Worm (Caenorhabditis elegans): Measurements from ENCODE around the gene pqn-67.

pqn-67 gene

DNA sequence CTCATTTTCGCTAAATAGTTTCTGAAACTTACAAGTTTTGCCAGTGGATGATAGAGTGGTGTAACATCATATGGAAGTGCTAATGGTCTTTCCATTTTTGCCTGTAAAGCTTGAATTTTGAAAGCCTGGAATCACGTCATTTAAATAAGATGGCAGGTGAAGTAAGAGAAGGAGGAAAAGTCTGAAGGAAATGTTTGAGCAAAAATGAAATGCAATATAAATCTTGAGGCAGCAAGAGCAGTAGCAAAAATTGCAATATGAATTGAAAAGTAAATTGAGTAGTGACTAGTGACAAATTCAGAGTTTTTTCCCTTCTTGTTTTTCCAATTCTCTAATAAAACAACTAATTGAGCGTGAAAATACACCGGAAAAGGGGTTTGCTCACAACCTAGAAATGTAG lies 38.4 kb upstream of the pqn-67 start, which contains the start of gene glb-24:
Gene glb-24 (minus strand): TSS at position 101 of the 400 bp plus-strand sequence.
- TF ChIP-seq ceh-83 (GFP tag; optimal IDR thresholded peaks at IDR 0.05) (no peak), hlh-1 (tag; optimal IDR thresholded peaks at IDR 0.05) (no peak), nhr-12 (tag; optimal IDR thresholded peaks at IDR 0.05) (no peak), elt-1 (tag; optimal IDR thresholded peaks at IDR 0.05; ENCODE audit: borderline replicate concordance, insufficient read depth) (no peak), ham-2 (GFP tag; optimal IDR thresholded peaks at IDR 0.05) (no peak), M03D4.4 (tag; optimal IDR thresholded peaks at IDR 0.05) (no peak), nhr-76 (tag; optimal IDR thresholded peaks at IDR 0.05) (no peak)

DNA sequence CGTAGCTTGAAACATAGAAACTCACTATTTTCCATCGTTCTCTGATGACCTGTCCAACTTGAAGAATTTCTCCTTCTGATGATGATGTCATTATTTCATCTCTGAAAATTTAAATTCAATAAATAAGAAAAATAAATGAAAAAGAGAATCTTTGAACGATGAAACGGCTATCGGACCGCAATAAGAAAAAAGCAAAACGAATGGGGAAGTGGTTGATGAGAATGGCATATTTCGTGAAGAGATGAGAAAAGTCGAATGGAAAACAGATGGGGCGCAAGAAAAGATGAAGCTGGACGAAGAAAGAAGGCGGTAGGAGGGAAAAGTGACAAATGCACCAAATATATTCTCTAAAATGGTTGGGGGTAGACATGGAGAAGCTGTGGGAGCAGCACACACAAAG lies 28.5 kb upstream of the pqn-67 start, which contains the start of gene ttbk-7:
Gene ttbk-7 (minus strand): TSS at position 101 of the 400 bp plus-strand sequence.
- TF ChIP-seq nhr-76 (tag; optimal IDR thresholded peaks at IDR 0.05) (no peak), ztf-11 (tag; optimal IDR thresholded peaks at IDR 0.05) (no peak), cnd-1 (tag; optimal IDR thresholded peaks at IDR 0.05) (no peak), mab-5 (tag; optimal IDR thresholded peaks at IDR 0.05) (no peak), unc-120 (tag; optimal IDR thresholded peaks at IDR 0.05; ENCODE audit: poor library complexity, severe bottlenecking) (no peak), ceh-43 (GFP tag; optimal IDR thresholded peaks at IDR 0.05) (no peak), mep-1 (tag; optimal IDR thresholded peaks at IDR 0.05) (no peak), hlh-1 (tag; optimal IDR thresholded peaks at IDR 0.05) (no peak), blmp-1 (tag; optimal IDR thresholded peaks at IDR 0.05) (no peak), ces-1 (GFP tag; optimal IDR thresholded peaks at IDR 0.05) (no peak), unc-39 (tag; optimal IDR thresholded peaks at IDR 0.05) (no peak), mls-2 (tag; optimal IDR thresholded peaks at IDR 0.05) (no peak), unc-62 (GFP tag; optimal IDR thresholded peaks at IDR 0.05) (no peak)

DNA sequence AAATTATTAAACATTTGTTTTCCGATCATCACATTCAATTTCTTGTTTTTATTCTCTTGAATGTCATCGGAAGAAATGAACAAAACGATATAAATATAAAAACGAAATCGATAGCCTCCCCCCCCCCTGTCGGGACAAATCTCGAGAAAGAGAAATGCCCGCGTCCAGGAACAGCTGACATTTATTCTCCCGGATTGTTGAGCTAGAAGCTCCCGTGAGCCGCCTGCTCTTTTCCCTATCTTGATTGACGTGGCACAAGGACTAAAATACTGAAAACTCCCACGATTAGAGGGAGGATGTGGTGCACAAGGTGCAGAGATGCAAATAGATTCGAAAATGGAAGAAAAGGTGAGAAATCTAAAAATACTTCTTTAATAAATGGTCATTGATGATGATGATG lies 27.4 kb upstream of the pqn-67 start:
- TF ChIP-seq sem-2 (GFP tag; optimal IDR thresholded peaks at IDR 0.05) (no peak), sptf-1 (tag; optimal IDR thresholded peaks at IDR 0.05) (no peak), unc-120 (tag; optimal IDR thresholded peaks at IDR 0.05; ENCODE audit: poor library complexity, severe bottlenecking) (peak; percentile 57), nhr-12 (tag; optimal IDR thresholded peaks at IDR 0.05) (no peak), unc-62 (GFP tag; optimal IDR thresholded peaks at IDR 0.05) (peak; percentile 80), lin-32 (GFP tag; optimal IDR thresholded peaks at IDR 0.05) (no peak), ztf-11 (tag; optimal IDR thresholded peaks at IDR 0.05) (no peak), ceh-39 (tag; optimal IDR thresholded peaks at IDR 0.05) (no peak), cnd-1 (tag; optimal IDR thresholded peaks at IDR 0.05) (no peak), hlh-1 (tag; optimal IDR thresholded peaks at IDR 0.05) (peak; percentile 95), lin-13 (tag; optimal IDR thresholded peaks at IDR 0.05) (no peak), unc-39 (tag; optimal IDR thresholded peaks at IDR 0.05) (no peak), mls-2 (tag; optimal IDR thresholded peaks at IDR 0.05) (peak; percentile 15)

DNA sequence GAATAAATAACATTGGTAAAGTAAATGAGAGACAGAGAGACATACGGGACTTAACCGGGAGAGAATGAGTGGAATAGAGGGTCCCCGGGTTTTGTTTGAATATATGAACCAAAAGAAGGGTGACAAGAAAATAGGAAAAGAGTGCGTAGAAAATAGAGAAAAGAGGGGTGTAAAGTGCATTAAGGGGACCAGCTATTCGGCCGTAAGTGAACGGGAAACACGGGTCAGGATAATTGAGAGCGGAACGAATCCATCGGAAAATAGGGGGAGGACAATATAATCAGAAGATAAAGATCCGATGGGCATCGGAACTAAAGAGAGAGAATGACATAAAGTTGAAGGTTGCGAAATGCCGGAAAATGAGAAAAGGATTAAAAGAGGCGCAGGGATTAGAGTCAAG lies 26.9 kb upstream of the pqn-67 start:
- TF ChIP-seq nhr-28 (tag; optimal IDR thresholded peaks at IDR 0.05) (no peak), ham-2 (GFP tag; optimal IDR thresholded peaks at IDR 0.05) (peak; percentile 40), mep-1 (tag; optimal IDR thresholded peaks at IDR 0.05) (peak; percentile 73), ces-1 (GFP tag; optimal IDR thresholded peaks at IDR 0.05) (peak; percentile 95), lin-13 (tag; optimal IDR thresholded peaks at IDR 0.05) (no peak), hlh-1 (tag; optimal IDR thresholded peaks at IDR 0.05) (peak; percentile 35), nhr-2 (tag; optimal IDR thresholded peaks at IDR 0.05) (peak; percentile 24), elt-1 (tag; optimal IDR thresholded peaks at IDR 0.05; ENCODE audit: borderline replicate concordance, insufficient read depth) (peak; percentile 50)

DNA sequence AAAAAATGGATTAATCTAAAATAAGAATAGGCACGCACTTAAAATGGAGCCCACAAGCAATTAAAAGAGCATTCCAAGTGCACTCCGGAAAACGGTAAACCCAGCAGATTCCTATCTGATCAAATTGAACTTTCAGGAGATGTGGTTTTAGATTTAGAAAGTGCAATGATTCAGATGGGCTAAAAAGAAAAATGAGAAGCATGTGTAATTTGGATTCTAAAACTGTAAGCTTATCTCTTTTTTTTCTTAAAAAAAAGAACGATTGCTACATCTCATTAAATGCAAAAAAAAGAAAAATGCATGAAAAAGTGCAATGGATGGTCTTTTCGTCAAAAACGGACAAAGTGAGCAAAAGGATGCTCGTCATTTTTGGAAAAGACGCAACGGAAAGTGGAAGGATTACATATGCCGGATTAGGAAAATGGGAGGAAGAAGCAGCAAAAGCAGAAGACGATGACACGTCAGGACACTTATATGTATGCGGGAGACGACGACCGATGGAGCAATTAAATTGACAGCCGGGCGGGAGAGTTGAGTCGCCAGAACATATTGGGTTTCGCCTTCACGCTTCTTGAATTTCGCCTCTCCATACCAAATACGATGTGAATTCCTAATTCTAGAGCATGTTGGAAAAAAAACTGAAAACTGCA lies 25.5 kb upstream of the pqn-67 start:
- TF ChIP-seq sem-2 (GFP tag; optimal IDR thresholded peaks at IDR 0.05), result no peak
- TF ChIP-seq ces-1 (GFP tag; optimal IDR thresholded peaks at IDR 0.05), result peak; percentile 58
- no peak for TF ChIP-seq cnd-1 (tag; optimal IDR thresholded peaks at IDR 0.05)
- TF ChIP-seq pha-4 (tag; optimal IDR thresholded peaks at IDR 0.05), result no peak
- no peak for TF ChIP-seq elt-3 (tag; optimal IDR thresholded peaks at IDR 0.05)
- peak; percentile 53 for TF ChIP-seq unc-62 (GFP tag; optimal IDR thresholded peaks at IDR 0.05)
- TF ChIP-seq ceh-83 (GFP tag; optimal IDR thresholded peaks at IDR 0.05), result no peak

DNA sequence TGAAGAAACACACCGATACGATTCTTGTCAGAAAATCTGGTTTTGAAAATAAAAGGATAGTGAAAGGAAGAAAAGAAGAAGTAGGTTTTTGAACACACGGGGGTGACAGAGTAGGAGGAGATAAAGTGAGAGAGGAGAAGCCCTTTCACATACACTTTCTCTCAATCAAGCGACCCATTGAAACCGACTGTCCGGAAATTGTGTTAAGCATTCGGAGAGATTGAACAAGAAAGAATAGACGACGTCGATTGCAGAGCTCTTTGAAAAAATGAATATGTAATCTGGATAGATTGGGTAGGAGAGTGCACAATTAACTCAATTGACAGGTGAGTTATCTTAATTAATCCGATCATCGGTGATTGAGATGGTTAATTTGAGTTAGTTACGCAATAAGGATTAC lies 22.9 kb upstream of the pqn-67 start:
- TF ChIP-seq ces-1 (GFP tag; optimal IDR thresholded peaks at IDR 0.05) (peak; percentile 89), elt-1 (tag; optimal IDR thresholded peaks at IDR 0.05; ENCODE audit: borderline replicate concordance, insufficient read depth) (no peak)

All from whole organism, mixed stage, embryonic.